Worm (Caenorhabditis elegans): ENCODE measurements around the gene hlh-1.

hlh-1 gene

ce11 chrII:4518300-4518907, at the start of gene hlh-1:
Gene hlh-1, plus strand, starts transcription at chrII:4518574.
- TF ChIP-seq unc-62 (GFP tag; optimal IDR thresholded peaks at IDR 0.05): no peak

- TF ChIP-seq unc-62 (GFP tag; optimal IDR thresholded peaks at IDR 0.05): no peak
Observed at ce11 chrII:4468897-4469459, 49.4 kb upstream of the hlh-1 start.

- no peak for TF ChIP-seq unc-62 (GFP tag; optimal IDR thresholded peaks at IDR 0.05)
Observed at ce11 chrII:4470972-4471645, 47.3 kb upstream of the hlh-1 start, which contains the start of gene W06B4.1. Gene W06B4.1, plus strand, starts transcription at chrII:4471595.

- TF ChIP-seq unc-62 (GFP tag; optimal IDR thresholded peaks at IDR 0.05): no peak
Observed at ce11 chrII:4474005-4474655, 44.2 kb upstream of the hlh-1 start.

ce11 chrII:4478303-4478702, 40.1 kb upstream of the hlh-1 start, which contains the start of gene T05C1.1:
Gene T05C1.1, plus strand, starts transcription at chrII:4478603.
- TF ChIP-seq unc-62 (GFP tag; optimal IDR thresholded peaks at IDR 0.05): no peak

- TF ChIP-seq unc-62 (GFP tag; optimal IDR thresholded peaks at IDR 0.05): no peak
Observed at ce11 chrII:4482021-4482420, 36.4 kb upstream of the hlh-1 start, which contains the start of gene T05C1.2. Gene T05C1.2, minus strand, starts transcription at chrII:4482121.

- TF ChIP-seq unc-62 (GFP tag; optimal IDR thresholded peaks at IDR 0.05): no peak
Observed at ce11 chrII:4489288-4489687, 29.1 kb upstream of the hlh-1 start, which contains the start of gene T05C1.3. Gene T05C1.3, minus strand, starts transcription at chrII:4489388.

ce11 chrII:4490729-4491128, 27.6 kb upstream of the hlh-1 start, which contains the start of gene T05C1.5:
Gene T05C1.5, minus strand, starts transcription at chrII:4490829.
- no peak for TF ChIP-seq unc-62 (GFP tag; optimal IDR thresholded peaks at IDR 0.05)

ce11 chrII:4494532-4494931, 23.8 kb upstream of the hlh-1 start:
- no peak for TF ChIP-seq unc-62 (GFP tag; optimal IDR thresholded peaks at IDR 0.05)

ce11 chrII:4495844-4496243, 22.5 kb upstream of the hlh-1 start:
- no peak for TF ChIP-seq unc-62 (GFP tag; optimal IDR thresholded peaks at IDR 0.05)

ce11 chrII:4505097-4505626, 13.2 kb upstream of the hlh-1 start, which contains the start of gene camt-1:
Gene camt-1, minus strand, starts transcription at chrII:4505147.
- no peak for TF ChIP-seq unc-62 (GFP tag; optimal IDR thresholded peaks at IDR 0.05)

- no peak for TF ChIP-seq unc-62 (GFP tag; optimal IDR thresholded peaks at IDR 0.05)
Observed at ce11 chrII:4506552-4507291, 11.7 kb upstream of the hlh-1 start.

- no peak for TF ChIP-seq unc-62 (GFP tag; optimal IDR thresholded peaks at IDR 0.05)
Observed at ce11 chrII:4507669-4508068, 10.7 kb upstream of the hlh-1 start.

ce11 chrII:4510684-4511083, 7.7 kb upstream of the hlh-1 start:
- TF ChIP-seq unc-62 (GFP tag; optimal IDR thresholded peaks at IDR 0.05): no peak

- TF ChIP-seq unc-62 (GFP tag; optimal IDR thresholded peaks at IDR 0.05): no peak
Observed at ce11 chrII:4511911-4512310, 6.5 kb upstream of the hlh-1 start, which contains the start of gene cyp-23A1. Gene cyp-23A1, plus strand, starts transcription at chrII:4512211.

All from whole organism, dauer.